Fruit fly (Drosophila melanogaster): ENCODE measurements around the gene NetA.

Gene NetA

DNA sequence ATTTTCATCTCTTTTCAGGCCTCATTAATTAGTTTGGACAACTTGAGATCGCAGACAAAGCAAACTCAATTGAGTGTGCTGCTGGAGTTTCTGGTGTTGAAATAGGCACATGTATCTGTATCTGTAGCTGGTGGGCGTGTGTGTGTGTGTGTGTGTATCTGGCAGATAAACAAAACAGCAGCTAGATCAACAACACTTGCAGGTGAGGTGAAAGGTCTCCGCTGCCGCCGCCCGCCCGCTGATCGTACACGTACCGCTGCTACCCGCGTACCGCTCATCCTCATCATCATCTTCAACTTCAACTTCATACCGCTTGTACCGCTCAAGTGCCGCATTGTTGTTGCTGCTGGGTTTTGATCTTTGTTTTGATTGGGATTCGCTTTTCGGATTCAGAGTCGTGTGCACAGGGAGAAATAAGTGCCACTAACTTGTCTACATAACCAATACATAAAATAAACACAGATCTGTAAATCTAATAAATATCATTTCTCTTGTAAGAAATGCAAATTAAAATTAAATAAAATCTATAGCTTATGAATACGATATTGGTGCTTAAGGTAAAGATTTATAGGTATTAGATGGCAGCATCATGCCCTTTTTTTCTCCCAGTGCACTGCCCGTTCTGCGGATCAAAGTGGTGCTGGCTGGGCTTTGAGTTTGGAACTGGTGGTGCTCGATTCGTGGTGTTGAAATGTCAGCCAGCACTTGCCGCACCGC is 26.5 kb downstream of the NetA start (continued):
- TF ChIP-seq prd (optimal IDR thresholded peaks at IDR 0.05): no peak
- peak; percentile 90 for TF ChIP-seq prd (GFP tag; IDR thresholded peaks at IDR 0.05)
- peak; percentile 79 for TF ChIP-seq Max (GFP tag; optimal IDR thresholded peaks at IDR 0.05)
- TF ChIP-seq CG3995 (GFP tag; optimal IDR thresholded peaks at IDR 0.05): no peak
- peak; percentile 28 for TF ChIP-seq sd (tag; optimal IDR thresholded peaks at IDR 0.05)
- peak; percentile 33 for TF ChIP-seq CG12744 (GFP tag; optimal IDR thresholded peaks at IDR 0.05)
- peak; percentile 76 for TF ChIP-seq E2f1 (GFP tag; IDR thresholded peaks at IDR 0.05)
- no peak for TF ChIP-seq p53 (GFP tag; optimal IDR thresholded peaks at IDR 0.05)
- TF ChIP-seq mld (GFP tag; IDR thresholded peaks at IDR 0.05; ENCODE audit: partially characterized antibody): no peak
- peak; percentile 93 for TF ChIP-seq nmo (GFP tag; optimal IDR thresholded peaks at IDR 0.05)
- no peak for TF ChIP-seq sr (GFP tag; IDR thresholded peaks at IDR 0.05)
- TF ChIP-seq otp (GFP tag; IDR thresholded peaks at IDR 0.05): peak; percentile 74; the same call in 2 of the 3 replicates
- peak; percentile 83 for TF ChIP-seq CG1529 (GFP tag; optimal IDR thresholded peaks at IDR 0.05)
- TF ChIP-seq lab (GFP tag; optimal IDR thresholded peaks at IDR 0.05): peak; percentile 65
- TF ChIP-seq CG17912 (GFP tag; optimal IDR thresholded peaks at IDR 0.05): no peak
- peak; percentile 62 for TF ChIP-seq Atf-2 (GFP tag; optimal IDR thresholded peaks at IDR 0.05)
- no peak; the same call in 1 of the 2 replicates for TF ChIP-seq Awh (GFP tag; IDR thresholded peaks at IDR 0.05)
- TF ChIP-seq ara (GFP tag; IDR thresholded peaks at IDR 0.05): peak; percentile 87
- TF ChIP-seq D (optimal IDR thresholded peaks at IDR 0.05): peak; percentile 12
- TF ChIP-seq D (GFP tag; optimal IDR thresholded peaks at IDR 0.05): peak; percentile 91
- no peak; the same call in 1 of the 2 replicates for TF ChIP-seq gt (GFP tag; IDR thresholded peaks at IDR 0.05)
- TF ChIP-seq CG12071 (GFP tag; optimal IDR thresholded peaks at IDR 0.05): peak; percentile 19
- TF ChIP-seq CG33557 (GFP tag; optimal IDR thresholded peaks at IDR 0.05): peak; percentile 86
- peak; percentile 39 for TF ChIP-seq CG10274 (GFP tag; optimal IDR thresholded peaks at IDR 0.05)
- TF ChIP-seq CG17328 (GFP tag; IDR thresholded peaks at IDR 0.05): peak; percentile 89
- 0 out of 2 replicates have a peak, but pooled peaks have one; percentile 5 for TF ChIP-seq dimm (GFP tag; IDR thresholded peaks at IDR 0.05)
- no peak for TF ChIP-seq Poxn (GFP tag; IDR thresholded peaks at IDR 0.05)
- TF ChIP-seq fu2 (GFP tag; optimal IDR thresholded peaks at IDR 0.05): peak; percentile 2
- peak; percentile 91 for TF ChIP-seq CG12391 (tag; optimal IDR thresholded peaks at IDR 0.05)
- TF ChIP-seq CG8944 (GFP tag; optimal IDR thresholded peaks at IDR 0.05): peak; percentile 24
- peak; percentile 59; the same call in 1 of the 2 replicates for TF ChIP-seq ttk (GFP tag; IDR thresholded peaks at IDR 0.05)
- peak; percentile 61 for TF ChIP-seq CG12236 (GFP tag; optimal IDR thresholded peaks at IDR 0.05)
- 0 out of 4 replicates have a peak, but pooled peaks have one; percentile 13 for TF ChIP-seq chinmo (GFP tag; IDR thresholded peaks at IDR 0.05; ENCODE audit: partially characterized antibody)
- peak; percentile 84 for TF ChIP-seq Sox100B (GFP tag; optimal IDR thresholded peaks at IDR 0.05)
- TF ChIP-seq CG8359 (GFP tag; optimal IDR thresholded peaks at IDR 0.05; ENCODE audit: borderline replicate concordance): peak; percentile 71
- peak; percentile 75 for TF ChIP-seq CG12219 (GFP tag; optimal IDR thresholded peaks at IDR 0.05)
- peak; percentile 39 for TF ChIP-seq CG17802 (tag; optimal IDR thresholded peaks at IDR 0.05)
- no peak for TF ChIP-seq z (GFP tag; IDR thresholded peaks at IDR 0.05)
- TF ChIP-seq ash1 (GFP tag; optimal IDR thresholded peaks at IDR 0.05): no peak
- peak; percentile 78; the same call in 1 of the 3 replicates for TF ChIP-seq so (GFP tag; IDR thresholded peaks at IDR 0.05)
- TF ChIP-seq CG8478 (optimal IDR thresholded peaks at IDR 0.05): no peak
- TF ChIP-seq CG9215 (GFP tag; IDR thresholded peaks at IDR 0.05): peak; percentile 61
- TF ChIP-seq grn (GFP tag; optimal IDR thresholded peaks at IDR 0.05): peak; percentile 75
- peak; percentile 67 for TF ChIP-seq CG5180 (GFP tag; optimal IDR thresholded peaks at IDR 0.05)
- peak; percentile 60 for TF ChIP-seq NC2β (GFP tag; optimal IDR thresholded peaks at IDR 0.05)
- peak; percentile 89 for TF ChIP-seq croc (GFP tag; conservative IDR thresholded peaks at IDR 0.05)
- TF ChIP-seq Sox102F (GFP tag; optimal IDR thresholded peaks at IDR 0.05): peak; percentile 87
- peak; percentile 90 for TF ChIP-seq CG8388 (GFP tag; optimal IDR thresholded peaks at IDR 0.05)
- TF ChIP-seq twi (tag; optimal IDR thresholded peaks at IDR 0.05): peak; percentile 75
- TF ChIP-seq Hr39 (optimal IDR thresholded peaks at IDR 0.05): no peak
